Worm (Caenorhabditis elegans) whole organism, late embryonic: ENCODE measurements around the gene C41H7.2.

Experiments used
- ceh-48 ChIP-seq: sonication (generic microtip); optimal IDR thresholded peaks from 2 replicates; lab custom pipeline; 2016; ENCODE audit warnings: missing genetic modification characterization, inconsistent platforms, missing compliant biosample characterization
- gmeb-2 ChIP-seq: sonication (generic microtip); optimal IDR thresholded peaks from 2 replicates; lab custom pipeline; 2016; ENCODE audit warnings: missing genetic modification characterization, inconsistent platforms, missing compliant biosample characterization
- pha-2 ChIP-seq: sonication (generic microtip); optimal IDR thresholded peaks from 2 replicates; lab custom pipeline; 2017; ENCODE audit warnings: mild to moderate bottlenecking, missing genetic modification characterization, missing compliant biosample characterization
- pha-4 ChIP-seq: fragments of 150-350 bp; optimal IDR thresholded peaks from 2 replicates; lab custom pipeline; 2018; ENCODE audit warnings: missing biosample characterization, missing genetic modification reagents, missing genetic modification characterization
- ztf-16 ChIP-seq: sonication (generic microtip); optimal IDR thresholded peaks from 2 replicates; lab custom pipeline; 2017; ENCODE audit warnings: missing genetic modification characterization, missing compliant biosample characterization

Gene C41H7.2

ce11 chrII:3066401-3066800, 51.8 kb downstream of the C41H7.2 start:
- TF ChIP-seq pha-2 (tag; lab: Kevin White, UChicago): no peak
- TF ChIP-seq gmeb-2: no peak
- TF ChIP-seq ztf-16 (tag; lab: Kevin White, UChicago): no peak
- no peak for TF ChIP-seq pha-4 (tag; lab: Kevin White, UChicago)
- TF ChIP-seq ceh-48: peak; percentile 15
